Worm (Caenorhabditis elegans): ENCODE data around the gene cut-1.
A peak's percentile ranks its signal among the peaks of the same experiment; 100 is the strongest.

The cut-1 gene

ce11 chrII:11307953-11308352 lies 39.0 kb downstream of the cut-1 start:
- TF ChIP-seq nhr-85 (tag) (peak; percentile 61), snu-23 (GFP tag; optimal IDR thresholded peaks at IDR 0.05) (no peak), dsc-1 (tag; optimal IDR thresholded peaks at IDR 0.05) (peak; percentile 44), blmp-1 (tag; optimal IDR thresholded peaks at IDR 0.05) (peak; percentile 70), lin-14 (GFP tag; optimal IDR thresholded peaks at IDR 0.05) (peak; percentile 34), fkh-8 (tag; optimal IDR thresholded peaks at IDR 0.05) (no peak)

DNA sequence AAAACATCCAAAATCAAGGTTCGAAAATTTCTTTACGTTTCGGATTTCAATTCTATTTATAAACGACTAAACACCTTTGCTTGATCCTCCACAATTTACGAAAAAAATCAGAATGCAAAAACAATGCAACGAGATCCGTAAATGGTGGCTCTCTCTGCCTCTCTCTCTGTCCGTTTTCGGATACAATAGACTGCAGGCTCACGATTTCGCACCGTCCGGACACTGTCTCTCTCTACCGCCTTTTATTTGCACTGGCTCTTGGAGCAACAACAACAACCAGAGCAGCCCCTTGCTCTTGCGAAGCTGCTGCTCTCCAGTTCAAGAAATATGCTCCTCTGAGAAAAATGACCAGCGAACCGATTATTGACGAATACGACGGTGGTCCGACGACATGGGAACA lies 43.3 kb downstream of the cut-1 start, which contains the start of gene T24F1.7:
Gene T24F1.7 (plus strand): TSS at position 301 of the 400 bp plus-strand sequence.
- TF ChIP-seq nhr-71 (tag; optimal IDR thresholded peaks at IDR 0.05) (no peak), vab-15 (tag; optimal IDR thresholded peaks at IDR 0.05) (no peak), C04F5.9 (tag; optimal IDR thresholded peaks at IDR 0.05) (no peak), pax-3 (tag; optimal IDR thresholded peaks at IDR 0.05) (no peak), tlp-1 (tag; optimal IDR thresholded peaks at IDR 0.05) (no peak), nhr-19 (GFP tag; conservative IDR thresholded peaks at IDR 0.05) (no peak), elt-3 (tag; optimal IDR thresholded peaks at IDR 0.05) (no peak), snu-23 (GFP tag; optimal IDR thresholded peaks at IDR 0.05) (no peak)

ce11 chrII:11314165-11314564 lies 45.2 kb downstream of the cut-1 start, which contains the start of gene T24F1.4:
T24F1.4 (minus strand) TSS chrII:11314265.
- TF ChIP-seq egl-27 (tag; optimal IDR thresholded peaks at IDR 0.05): no peak
- peak; percentile 40 for TF ChIP-seq nhr-71 (tag; optimal IDR thresholded peaks at IDR 0.05)
- TF ChIP-seq nhr-12 (tag; optimal IDR thresholded peaks at IDR 0.05): no peak
- no peak for TF ChIP-seq unc-86 (tag; optimal IDR thresholded peaks at IDR 0.05)
- no peak for TF ChIP-seq pqm-1 (tag; optimal IDR thresholded peaks at IDR 0.05)
- no peak for TF ChIP-seq fkh-4 (tag; optimal IDR thresholded peaks at IDR 0.05; ENCODE audit: borderline replicate concordance)
- no peak for TF ChIP-seq ets-5 (GFP tag; IDR thresholded peaks at IDR 0.05)
- no peak for TF ChIP-seq ceh-8 (GFP tag; optimal IDR thresholded peaks at IDR 0.05)
- TF ChIP-seq lin-14 (GFP tag; optimal IDR thresholded peaks at IDR 0.05): peak; percentile 21
- TF ChIP-seq rnt-1 (tag; optimal IDR thresholded peaks at IDR 0.05): no peak
- no peak for TF ChIP-seq lir-3 (tag; optimal IDR thresholded peaks at IDR 0.05; ENCODE audit: poor library complexity)
- TF ChIP-seq fkh-8 (tag; optimal IDR thresholded peaks at IDR 0.05): peak; percentile 44
- no peak for TF ChIP-seq ceh-90 (tag; optimal IDR thresholded peaks at IDR 0.05)
- no peak for TF ChIP-seq vab-15 (tag; optimal IDR thresholded peaks at IDR 0.05)
- no peak for TF ChIP-seq hlh-4 (tag; optimal IDR thresholded peaks at IDR 0.05)
- TF ChIP-seq hpl-2 (GFP tag; optimal IDR thresholded peaks at IDR 0.05): no peak
- TF ChIP-seq egl-13 (tag; optimal IDR thresholded peaks at IDR 0.05): no peak
- TF ChIP-seq skn-1 (tag; optimal IDR thresholded peaks at IDR 0.05): no peak
- TF ChIP-seq nhr-85 (tag): no peak

DNA sequence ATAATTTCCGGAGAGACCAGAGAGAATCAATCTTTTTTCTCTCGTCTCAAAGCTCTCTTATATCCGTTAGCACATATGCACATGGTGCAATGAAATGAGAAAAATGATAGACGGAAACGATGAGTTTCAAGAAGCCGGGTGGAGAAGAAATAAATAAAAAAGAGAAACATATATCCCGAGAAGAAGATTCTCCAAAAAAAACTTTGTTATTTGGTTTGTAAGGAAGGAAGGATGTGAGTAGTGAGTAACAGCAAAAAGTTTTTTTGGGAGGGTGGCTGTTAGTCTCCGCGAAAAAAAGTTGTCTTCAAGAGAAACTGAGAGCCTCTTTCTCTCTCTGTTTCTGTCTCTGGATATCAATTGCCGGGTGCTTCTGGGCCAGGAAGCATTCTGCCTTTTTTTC lies 47.7 kb downstream of the cut-1 start:
- TF ChIP-seq ceh-90 (tag; optimal IDR thresholded peaks at IDR 0.05): no peak
- no peak for TF ChIP-seq unc-86 (tag; optimal IDR thresholded peaks at IDR 0.05)
- TF ChIP-seq efl-1 (optimal IDR thresholded peaks at IDR 0.05): no peak
- TF ChIP-seq efl-1 (GFP tag; optimal IDR thresholded peaks at IDR 0.05 in 1 of 2): no peak
- peak; percentile 63 for TF ChIP-seq lin-14 (GFP tag; optimal IDR thresholded peaks at IDR 0.05)
- TF ChIP-seq irx-1 (tag; optimal IDR thresholded peaks at IDR 0.05): no peak
- peak; percentile 29 for TF ChIP-seq egl-13 (tag; optimal IDR thresholded peaks at IDR 0.05)
- no peak for TF ChIP-seq tbx-2 (tag; optimal IDR thresholded peaks at IDR 0.05)
- TF ChIP-seq zip-4 (GFP tag; optimal IDR thresholded peaks at IDR 0.05): no peak

- no peak for TF ChIP-seq fkh-10 (GFP tag; optimal IDR thresholded peaks at IDR 0.05)
Observed at ce11 chrII:11319591-11319990, 50.7 kb downstream of the cut-1 start, which contains the start of gene nlp-51. nlp-51 (minus strand) TSS chrII:11319691.
